Fruit fly (Drosophila melanogaster) S2 (cell line): Measurements from ENCODE around the gene para.

Experiments
- CG8478 ChIP-seq: fragments of >200 bp; optimal IDR thresholded peaks from 2 replicates; lab custom pipeline; 2018
- CTCF ChIP-seq, 2 experiments: fragments of >200 bp; optimal IDR thresholded peaks; 2 replicates each; lab custom pipeline; 2018

dm6 chrX:16446769-16447168 is 86.1 kb downstream of the para start, which contains the start of gene eIF2alpha:
- peak; percentile 10 to 13 for TF ChIP-seq CTCF (optimal IDR thresholded peaks at IDR 0.05; lab: Kevin White, UChicago)
- no peak for TF ChIP-seq CG8478
